Worm (Caenorhabditis elegans) whole organism, midembryonic: Measurements from ENCODE around the gene basl-1.
A peak's percentile ranks its signal among the peaks of the same experiment; 100 is the strongest.

Source experiments
- T22C8.4 ChIP-seq: fragments of 200-800 bp; sonication (Bioruptor generic); IDR thresholded peaks from 2 replicates; pipeline ENCODE4 v1.3.6; 2022; ENCODE audit warnings: missing genetic modification characterization, missing compliant biosample characterization
- cog-1 ChIP-seq: sonication (generic microtip); optimal IDR thresholded peaks from 2 replicates; lab custom pipeline; 2016; ENCODE audit warnings: missing genetic modification characterization, missing compliant biosample characterization
- flt-1 ChIP-seq: fragments of 200-800 bp; sonication (Bioruptor generic); IDR thresholded peaks from 2 replicates; pipeline ENCODE4 v1.3.6; 2022; ENCODE audit warnings: missing genetic modification characterization, missing compliant biosample characterization
- klf-2 ChIP-seq: fragments of 200-800 bp; sonication (Bioruptor generic); conservative IDR thresholded peaks from 2 replicates; pipeline ENCODE4 v1.3.6; 2022; ENCODE audit warnings: missing genetic modification reagents, missing genetic modification characterization, missing compliant biosample characterization
- med-1 ChIP-seq: sonication (generic microtip); optimal IDR thresholded peaks from 2 replicates; lab custom pipeline; 2017; ENCODE audit warnings: missing genetic modification characterization, mild to moderate bottlenecking, missing compliant biosample characterization, antibody characterized with exemption, missing genetic modification reagents; ENCODE audit not compliant: insufficient read depth
- ref-1 ChIP-seq: fragments of 200-800 bp; sonication (Bioruptor generic); conservative IDR thresholded peaks from 2 replicates; pipeline ENCODE4 v1.3.6; 2022; ENCODE audit warnings: missing genetic modification reagents, missing genetic modification characterization, missing compliant biosample characterization
- tab-1 ChIP-seq: fragments of 200-800 bp; sonication (Bioruptor generic); IDR thresholded peaks from 2 replicates; pipeline ENCODE4 v1.3.6; 2022; ENCODE audit warnings: missing genetic modification characterization, missing compliant biosample characterization
- ztf-23 ChIP-seq: fragments of 200-800 bp; sonication (Bioruptor generic); IDR thresholded peaks from 2 replicates; pipeline ENCODE4 v1.3.6; 2022; ENCODE audit warnings: missing genetic modification reagents, missing genetic modification characterization, missing compliant biosample characterization
- ztf-29 ChIP-seq: fragments of 200-800 bp; sonication (Bioruptor generic); IDR thresholded peaks from 2 replicates; pipeline ENCODE4 v1.3.6; 2022; ENCODE audit warnings: missing genetic modification reagents, missing genetic modification characterization, missing compliant biosample characterization

basl-1 gene

DNA sequence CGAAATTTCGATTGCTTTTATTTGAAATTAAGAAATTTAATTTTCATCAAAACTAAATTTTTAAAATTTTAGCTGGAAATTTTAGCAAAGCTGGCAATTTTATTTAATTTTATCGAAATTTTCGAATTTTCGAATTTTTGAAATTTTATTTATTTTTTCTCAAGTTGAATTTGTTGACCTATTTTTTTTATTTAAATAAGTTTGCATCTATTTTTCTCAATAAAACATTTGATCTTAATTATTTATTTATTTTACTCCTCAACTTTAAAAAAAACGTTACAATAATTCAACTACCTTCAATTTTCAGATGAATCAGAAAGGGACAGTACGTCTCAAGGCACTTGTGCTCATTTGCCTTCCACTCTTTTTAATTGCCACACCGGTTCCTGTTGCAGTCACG, 10.1 kb downstream of the basl-1 start, which contains the start of gene daf-4:
Gene daf-4, plus strand, starts transcription at position 301 of the 400 bp plus-strand sequence.
- no peak for TF ChIP-seq T22C8.4
- TF ChIP-seq cog-1 (tag; lab: Kevin White, UChicago), result no peak
- TF ChIP-seq tab-1 (GFP tag; lab: Robert Waterston, UW), result no peak
- TF ChIP-seq klf-2 (GFP tag; lab: Robert Waterston, UW), result no peak
- TF ChIP-seq med-1 (GFP tag; lab: Kevin White, UChicago), result no peak
- no peak for TF ChIP-seq ref-1 (GFP tag; lab: Robert Waterston, UW)
- no peak for TF ChIP-seq flt-1 (GFP tag; lab: Robert Waterston, UW)
- no peak for TF ChIP-seq ztf-23 (GFP tag; lab: Robert Waterston, UW)
- TF ChIP-seq ztf-29, result no peak

DNA sequence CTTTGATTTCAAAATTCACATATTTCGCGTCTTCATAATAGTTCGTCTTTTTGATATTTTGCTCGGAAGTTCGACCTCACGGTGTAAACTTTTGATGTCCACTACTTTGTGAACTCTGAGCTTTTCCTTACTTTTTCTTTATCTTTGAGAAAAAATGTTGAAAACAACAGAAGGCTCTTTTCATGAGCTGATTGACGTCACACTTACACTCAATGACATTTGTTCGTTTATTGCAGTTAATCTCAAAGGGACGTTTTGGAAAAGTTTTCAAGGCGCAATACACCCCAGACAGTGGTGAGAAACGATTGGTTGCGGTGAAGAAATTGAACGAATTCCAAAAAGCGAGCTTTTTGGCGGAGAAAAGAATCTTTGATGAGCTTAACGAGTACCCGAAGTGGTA, 14.5 kb downstream of the basl-1 start:
- TF ChIP-seq cog-1 (tag; lab: Kevin White, UChicago), result no peak
- no peak for TF ChIP-seq ref-1 (GFP tag; lab: Robert Waterston, UW)

DNA sequence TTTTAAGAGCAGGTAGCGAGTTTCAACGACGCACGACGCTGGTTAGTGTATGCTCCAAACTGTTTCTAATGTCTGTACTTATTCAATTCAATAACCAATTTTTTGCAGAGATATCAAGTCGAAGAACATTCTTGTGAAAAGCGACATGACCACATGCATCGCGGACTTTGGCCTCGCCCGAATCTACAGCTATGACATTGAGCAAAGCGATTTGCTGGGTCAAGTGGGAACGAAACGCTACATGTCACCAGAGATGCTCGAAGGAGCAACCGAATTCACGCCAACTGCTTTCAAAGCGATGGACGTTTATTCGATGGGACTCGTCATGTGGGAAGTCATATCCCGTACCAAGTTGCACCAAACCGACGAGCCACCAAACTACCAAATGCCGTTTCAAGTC, 15.6 kb downstream of the basl-1 start:
- TF ChIP-seq klf-2 (GFP tag; lab: Robert Waterston, UW) (no peak), flt-1 (GFP tag; lab: Robert Waterston, UW) (no peak), ref-1 (GFP tag; lab: Robert Waterston, UW) (no peak), T22C8.4 (no peak), tab-1 (GFP tag; lab: Robert Waterston, UW) (no peak), ztf-23 (GFP tag; lab: Robert Waterston, UW) (no peak), ztf-29 (no peak), med-1 (GFP tag; lab: Kevin White, UChicago) (no peak), cog-1 (tag; lab: Kevin White, UChicago) (no peak)

DNA sequence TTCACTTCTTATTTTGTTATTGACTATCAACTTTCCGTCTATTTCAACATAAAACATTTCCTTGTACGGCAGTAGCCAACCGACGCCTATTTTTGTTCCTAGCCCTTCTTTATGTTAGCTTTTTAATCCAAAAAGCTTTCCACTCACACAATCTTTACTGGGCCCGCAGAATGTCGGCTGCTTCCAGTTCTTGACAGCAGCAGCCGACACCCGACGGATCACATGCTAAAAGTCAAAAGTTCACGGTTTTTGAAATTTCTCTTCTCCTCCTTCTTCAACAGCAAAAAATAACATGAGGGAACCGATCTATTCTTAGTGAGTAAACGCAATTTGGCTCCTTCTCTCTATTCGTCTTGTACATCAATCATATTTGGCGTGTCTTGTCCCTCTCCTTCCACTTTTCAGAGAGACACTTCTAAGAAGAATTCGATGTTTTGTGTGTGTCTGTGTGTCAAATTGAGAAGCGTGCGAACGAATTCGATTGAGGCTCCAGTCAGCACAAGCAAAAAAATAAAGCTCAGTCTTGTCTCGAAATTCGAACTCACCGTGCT, 17.8 kb downstream of the basl-1 start:
- TF ChIP-seq klf-2 (GFP tag; lab: Robert Waterston, UW) (no peak), flt-1 (GFP tag; lab: Robert Waterston, UW) (no peak), T22C8.4 (no peak), tab-1 (GFP tag; lab: Robert Waterston, UW) (no peak), ztf-23 (GFP tag; lab: Robert Waterston, UW) (no peak), ref-1 (GFP tag; lab: Robert Waterston, UW) (no peak), ztf-29 (no peak)

DNA sequence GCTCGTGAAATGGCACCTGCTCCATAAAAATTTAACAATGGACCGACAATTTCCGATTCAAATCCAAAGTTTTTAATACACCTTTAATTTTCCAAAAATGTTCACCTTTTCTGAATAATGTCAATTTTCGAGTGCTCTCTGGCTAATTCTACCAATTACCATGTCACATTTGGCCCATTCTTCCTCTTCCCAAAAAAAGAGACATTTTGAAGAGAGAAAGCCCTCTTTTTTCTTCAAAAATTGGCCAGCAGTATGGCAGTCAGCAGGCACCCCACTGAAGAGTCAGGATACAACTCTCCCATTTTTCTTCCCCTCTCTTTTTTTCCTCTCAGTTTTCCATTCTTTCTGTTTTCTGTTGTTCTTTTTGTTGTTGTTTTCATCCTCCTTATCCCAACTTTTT, 19.8 kb downstream of the basl-1 start:
- no peak for TF ChIP-seq med-1 (GFP tag; lab: Kevin White, UChicago)
- no peak for TF ChIP-seq ref-1 (GFP tag; lab: Robert Waterston, UW)
- TF ChIP-seq flt-1 (GFP tag; lab: Robert Waterston, UW), result no peak
- no peak for TF ChIP-seq cog-1 (tag; lab: Kevin White, UChicago)
- TF ChIP-seq T22C8.4, result no peak
- TF ChIP-seq tab-1 (GFP tag; lab: Robert Waterston, UW), result no peak
- no peak for TF ChIP-seq klf-2 (GFP tag; lab: Robert Waterston, UW)
- no peak for TF ChIP-seq ztf-29
- TF ChIP-seq ztf-23 (GFP tag; lab: Robert Waterston, UW), result no peak

DNA sequence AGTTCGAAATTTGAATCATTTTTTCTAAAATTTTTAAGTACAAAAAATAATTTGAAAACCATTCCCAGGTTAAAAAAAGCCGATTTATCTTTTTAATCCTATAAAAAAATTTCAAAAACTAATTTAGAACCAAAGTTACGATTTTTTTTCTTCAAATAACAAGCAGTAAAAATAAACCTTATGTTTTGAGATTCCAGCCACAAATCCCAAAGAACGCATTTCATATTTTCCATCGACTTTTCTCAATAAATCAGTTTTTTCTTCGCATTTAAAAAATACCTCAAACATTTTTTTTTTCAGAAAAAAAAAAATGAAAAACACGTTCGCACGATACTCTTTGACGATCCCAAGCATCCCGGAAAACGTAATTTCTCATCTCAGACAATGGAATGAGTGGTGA, 20.4 kb downstream of the basl-1 start, which contains the start of gene ckk-1:
Gene ckk-1, plus strand, starts transcription at position 301 of the 400 bp plus-strand sequence.
- TF ChIP-seq cog-1 (tag; lab: Kevin White, UChicago) (no peak), flt-1 (GFP tag; lab: Robert Waterston, UW) (no peak), T22C8.4 (no peak), med-1 (GFP tag; lab: Kevin White, UChicago) (no peak), ztf-23 (GFP tag; lab: Robert Waterston, UW) (no peak), ztf-29 (no peak), ref-1 (GFP tag; lab: Robert Waterston, UW) (no peak), klf-2 (GFP tag; lab: Robert Waterston, UW) (no peak), tab-1 (GFP tag; lab: Robert Waterston, UW) (no peak)

DNA sequence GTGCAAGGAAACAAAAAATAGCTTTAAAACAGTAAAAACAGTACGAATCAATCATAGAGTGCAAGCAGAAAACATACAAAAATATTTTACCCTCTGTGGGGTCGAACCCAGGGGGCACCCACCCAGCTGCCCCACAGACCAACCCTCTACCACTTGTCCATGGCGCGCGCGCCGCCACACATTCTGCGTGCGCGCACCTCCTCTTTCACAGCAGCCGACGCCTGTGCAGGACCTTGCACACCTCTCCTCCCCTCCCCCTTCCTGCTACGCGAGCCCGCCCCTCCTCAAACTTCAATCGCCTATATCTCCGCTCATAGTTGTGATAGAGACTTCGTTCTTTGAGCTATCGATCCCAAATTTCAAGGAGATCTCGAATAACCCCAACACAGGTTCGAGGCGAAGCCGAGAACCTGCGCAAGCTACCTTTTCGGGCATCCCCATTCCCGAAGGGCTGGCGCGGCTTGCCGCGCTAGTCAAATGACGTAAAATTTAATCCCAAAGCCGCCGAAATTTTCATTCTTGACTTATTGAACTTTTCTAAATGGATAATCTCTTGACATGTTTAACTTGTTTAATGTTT, 22.6 kb downstream of the basl-1 start:
- TF ChIP-seq ztf-23 (GFP tag; lab: Robert Waterston, UW) (peak; percentile 55; the same call in 1 of the 2 replicates), T22C8.4 (0 out of 2 replicates have a peak, but pooled peaks have one; percentile 14), tab-1 (GFP tag; lab: Robert Waterston, UW) (peak; percentile 75; the same call in 1 of the 2 replicates), flt-1 (GFP tag; lab: Robert Waterston, UW) (peak; percentile 82), klf-2 (GFP tag; lab: Robert Waterston, UW) (peak; percentile 48; the same call in 1 of the 2 replicates)

DNA sequence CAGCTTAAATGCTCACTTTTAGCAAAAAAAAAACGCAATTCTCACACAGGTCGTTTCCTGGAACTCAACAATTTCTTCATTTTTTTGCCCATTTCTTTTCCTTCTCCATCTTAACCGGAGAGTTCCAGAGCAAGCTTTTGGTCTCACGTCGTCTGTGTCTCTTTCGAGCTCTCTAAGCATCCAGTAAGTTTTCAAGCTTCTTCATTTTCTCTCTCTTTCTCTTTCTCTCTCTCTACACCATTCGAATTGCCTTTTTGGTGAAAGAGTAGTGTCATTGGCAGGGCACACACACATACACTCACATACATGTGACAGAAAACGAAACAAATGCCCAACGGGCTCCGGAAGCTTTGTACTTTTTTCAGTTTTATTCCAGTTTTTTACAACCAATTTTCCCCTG, 25.1 kb downstream of the basl-1 start:
- TF ChIP-seq klf-2 (GFP tag; lab: Robert Waterston, UW) (no peak), tab-1 (GFP tag; lab: Robert Waterston, UW) (no peak), ztf-29 (no peak), ztf-23 (GFP tag; lab: Robert Waterston, UW) (no peak), med-1 (GFP tag; lab: Kevin White, UChicago) (no peak), flt-1 (GFP tag; lab: Robert Waterston, UW) (no peak), cog-1 (tag; lab: Kevin White, UChicago) (no peak), ref-1 (GFP tag; lab: Robert Waterston, UW) (no peak), T22C8.4 (no peak)

DNA sequence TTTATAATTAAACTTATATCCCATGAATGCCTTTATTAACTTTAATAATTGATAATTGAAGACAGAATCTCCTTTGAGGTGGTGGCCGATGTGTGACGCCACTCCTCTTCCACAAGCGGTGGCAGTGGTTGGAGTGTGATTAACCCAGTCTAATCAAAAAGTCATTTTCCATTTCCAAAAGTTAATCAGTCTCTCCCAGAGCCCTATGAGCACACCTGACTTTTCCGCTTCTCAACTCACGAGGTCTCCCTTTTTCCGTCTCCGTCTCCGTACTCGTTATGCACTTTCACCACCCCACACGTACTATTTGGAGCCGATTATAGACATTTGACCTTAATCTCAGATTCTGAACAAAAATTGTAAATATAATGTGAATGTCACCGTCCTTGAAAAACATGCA, 27.9 kb downstream of the basl-1 start:
- TF ChIP-seq T22C8.4 (no peak), tab-1 (GFP tag; lab: Robert Waterston, UW) (no peak), med-1 (GFP tag; lab: Kevin White, UChicago) (no peak), ztf-23 (GFP tag; lab: Robert Waterston, UW) (no peak), ref-1 (GFP tag; lab: Robert Waterston, UW) (no peak), cog-1 (tag; lab: Kevin White, UChicago) (no peak), flt-1 (GFP tag; lab: Robert Waterston, UW) (no peak), klf-2 (GFP tag; lab: Robert Waterston, UW) (no peak), ztf-29 (no peak)
